Worm (Caenorhabditis elegans) whole organism, midembryonic: ENCODE results near the gene fbxa-71.

Source experiments
- T22C8.4 ChIP-seq: fragments of 200-800 bp; sonication (Bioruptor generic); IDR thresholded peaks from 2 replicates; pipeline ENCODE4 v1.3.6; 2022; ENCODE audit warnings: missing genetic modification characterization, missing compliant biosample characterization
- cog-1 ChIP-seq: sonication (generic microtip); optimal IDR thresholded peaks from 2 replicates; lab custom pipeline; 2016; ENCODE audit warnings: missing genetic modification characterization, missing compliant biosample characterization
- flt-1 ChIP-seq: fragments of 200-800 bp; sonication (Bioruptor generic); IDR thresholded peaks from 2 replicates; pipeline ENCODE4 v1.3.6; 2022; ENCODE audit warnings: missing genetic modification characterization, missing compliant biosample characterization
- klf-2 ChIP-seq: fragments of 200-800 bp; sonication (Bioruptor generic); conservative IDR thresholded peaks from 2 replicates; pipeline ENCODE4 v1.3.6; 2022; ENCODE audit warnings: missing genetic modification reagents, missing genetic modification characterization, missing compliant biosample characterization
- med-1 ChIP-seq: sonication (generic microtip); optimal IDR thresholded peaks from 2 replicates; lab custom pipeline; 2017; ENCODE audit warnings: missing genetic modification characterization, mild to moderate bottlenecking, missing compliant biosample characterization, antibody characterized with exemption, missing genetic modification reagents; ENCODE audit not compliant: insufficient read depth
- ref-1 ChIP-seq: fragments of 200-800 bp; sonication (Bioruptor generic); conservative IDR thresholded peaks from 2 replicates; pipeline ENCODE4 v1.3.6; 2022; ENCODE audit warnings: missing genetic modification reagents, missing genetic modification characterization, missing compliant biosample characterization
- tab-1 ChIP-seq: fragments of 200-800 bp; sonication (Bioruptor generic); IDR thresholded peaks from 2 replicates; pipeline ENCODE4 v1.3.6; 2022; ENCODE audit warnings: missing genetic modification characterization, missing compliant biosample characterization
- ztf-23 ChIP-seq: fragments of 200-800 bp; sonication (Bioruptor generic); IDR thresholded peaks from 2 replicates; pipeline ENCODE4 v1.3.6; 2022; ENCODE audit warnings: missing genetic modification reagents, missing genetic modification characterization, missing compliant biosample characterization
- ztf-29 ChIP-seq: fragments of 200-800 bp; sonication (Bioruptor generic); IDR thresholded peaks from 2 replicates; pipeline ENCODE4 v1.3.6; 2022; ENCODE audit warnings: missing genetic modification reagents, missing genetic modification characterization, missing compliant biosample characterization

The fbxa-71 gene

ce11 chrIII:2255522-2255921, at the start of gene fbxa-71:
fbxa-71 (plus strand) TSS chrIII:2255822.
- TF ChIP-seq ref-1 (GFP tag; lab: Robert Waterston, UW) = no peak
- TF ChIP-seq ztf-29 = no peak
- no peak for TF ChIP-seq T22C8.4 (GFP tag; lab: Robert Waterston, UW)
- TF ChIP-seq med-1 (GFP tag; lab: Kevin White, UChicago) = no peak
- no peak for TF ChIP-seq klf-2 (GFP tag; lab: Robert Waterston, UW)
- no peak for TF ChIP-seq flt-1
- TF ChIP-seq tab-1 = no peak
- no peak for TF ChIP-seq cog-1 (tag; lab: Kevin White, UChicago)
- no peak for TF ChIP-seq ztf-23 (GFP tag; lab: Robert Waterston, UW)

ce11 chrIII:2207864-2208263, 47.8 kb upstream of the fbxa-71 start, which contains the start of gene C39B5.5:
C39B5.5 (plus strand) TSS chrIII:2208164.
- TF ChIP-seq ref-1 (GFP tag; lab: Robert Waterston, UW) = no peak
- no peak for TF ChIP-seq ztf-23 (GFP tag; lab: Robert Waterston, UW)
- no peak for TF ChIP-seq flt-1
- no peak for TF ChIP-seq med-1 (GFP tag; lab: Kevin White, UChicago)
- TF ChIP-seq ztf-29 = no peak
- TF ChIP-seq cog-1 (tag; lab: Kevin White, UChicago) = no peak
- no peak for TF ChIP-seq tab-1
- no peak for TF ChIP-seq klf-2 (GFP tag; lab: Robert Waterston, UW)
- TF ChIP-seq T22C8.4 (GFP tag; lab: Robert Waterston, UW) = no peak

DNA sequence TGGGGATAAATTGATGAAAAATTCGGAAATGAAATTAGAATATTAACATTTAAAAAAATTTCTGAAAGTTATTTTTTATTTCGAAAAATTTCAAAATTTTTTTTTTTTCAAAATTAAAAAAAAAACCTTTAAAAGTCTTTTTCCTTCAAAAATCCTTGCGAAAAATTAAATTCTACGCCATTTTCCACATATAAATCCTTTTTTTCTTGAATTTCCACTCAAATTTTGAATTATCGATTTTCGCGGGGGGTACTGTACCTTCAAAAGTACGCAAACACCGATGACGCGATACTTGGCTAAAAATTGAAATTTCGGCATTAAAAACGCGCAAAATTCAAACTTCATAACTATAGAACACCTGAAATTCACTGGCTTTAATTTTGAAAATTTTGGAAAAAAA, 45.0 kb upstream of the fbxa-71 start:
- TF ChIP-seq T22C8.4 (GFP tag; lab: Robert Waterston, UW) (no peak), flt-1 (no peak), cog-1 (tag; lab: Kevin White, UChicago) (no peak), tab-1 (no peak), med-1 (GFP tag; lab: Kevin White, UChicago) (no peak), ref-1 (GFP tag; lab: Robert Waterston, UW) (no peak), klf-2 (GFP tag; lab: Robert Waterston, UW) (no peak), ztf-29 (no peak), ztf-23 (GFP tag; lab: Robert Waterston, UW) (no peak)

DNA sequence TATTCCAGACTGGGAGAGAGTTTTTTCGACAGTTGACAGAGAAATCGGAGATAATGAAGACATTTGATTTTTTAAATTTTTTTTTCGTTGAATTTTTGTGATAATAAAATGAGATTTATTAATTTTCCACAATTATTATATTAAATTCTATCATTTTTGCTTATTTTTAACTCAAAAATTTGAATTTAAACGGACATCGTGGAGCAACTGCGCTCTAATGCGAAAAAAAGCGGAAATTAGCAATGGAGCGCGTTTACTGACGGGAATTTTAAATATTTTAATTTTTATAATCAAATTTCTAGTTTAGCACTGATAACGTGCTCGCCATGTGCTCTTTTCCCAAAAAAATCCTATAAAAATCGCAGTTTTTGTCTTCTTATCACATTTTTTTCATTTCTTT, 44.5 kb upstream of the fbxa-71 start, which contains the start of gene C39B5.14:
TSS of gene C39B5.14 (plus strand) at position 301 of the 400 bp plus-strand sequence.
- TF ChIP-seq klf-2 (GFP tag; lab: Robert Waterston, UW) (no peak), flt-1 (no peak), cog-1 (tag; lab: Kevin White, UChicago) (no peak), T22C8.4 (GFP tag; lab: Robert Waterston, UW) (no peak), ref-1 (GFP tag; lab: Robert Waterston, UW) (no peak), tab-1 (no peak), ztf-29 (no peak), med-1 (GFP tag; lab: Kevin White, UChicago) (no peak), ztf-23 (GFP tag; lab: Robert Waterston, UW) (no peak)

ce11 chrIII:2212343-2212742, 43.3 kb upstream of the fbxa-71 start:
- TF ChIP-seq cog-1 (tag; lab: Kevin White, UChicago) = no peak
- TF ChIP-seq klf-2 (GFP tag; lab: Robert Waterston, UW) = no peak
- no peak for TF ChIP-seq ztf-23 (GFP tag; lab: Robert Waterston, UW)
- no peak for TF ChIP-seq flt-1
- TF ChIP-seq ref-1 (GFP tag; lab: Robert Waterston, UW) = no peak
- TF ChIP-seq T22C8.4 (GFP tag; lab: Robert Waterston, UW) = no peak
- TF ChIP-seq ztf-29 = no peak
- no peak for TF ChIP-seq med-1 (GFP tag; lab: Kevin White, UChicago)
- no peak for TF ChIP-seq tab-1

ce11 chrIII:2219408-2219807, 36.2 kb upstream of the fbxa-71 start, which contains the start of gene fbxa-12:
fbxa-12 (plus strand) TSS chrIII:2219708.
- TF ChIP-seq flt-1 (no peak), ztf-29 (no peak), tab-1 (no peak), cog-1 (tag; lab: Kevin White, UChicago) (no peak), klf-2 (GFP tag; lab: Robert Waterston, UW) (no peak)

ce11 chrIII:2223932-2224331, 31.7 kb upstream of the fbxa-71 start, which contains the start of gene srd-65:
srd-65 (minus strand) TSS chrIII:2224032.
- TF ChIP-seq med-1 (GFP tag; lab: Kevin White, UChicago) (no peak), ztf-23 (GFP tag; lab: Robert Waterston, UW) (no peak), klf-2 (GFP tag; lab: Robert Waterston, UW) (no peak), ztf-29 (no peak), flt-1 (no peak), tab-1 (no peak), cog-1 (tag; lab: Kevin White, UChicago) (no peak), ref-1 (GFP tag; lab: Robert Waterston, UW) (no peak), T22C8.4 (GFP tag; lab: Robert Waterston, UW) (no peak)

DNA sequence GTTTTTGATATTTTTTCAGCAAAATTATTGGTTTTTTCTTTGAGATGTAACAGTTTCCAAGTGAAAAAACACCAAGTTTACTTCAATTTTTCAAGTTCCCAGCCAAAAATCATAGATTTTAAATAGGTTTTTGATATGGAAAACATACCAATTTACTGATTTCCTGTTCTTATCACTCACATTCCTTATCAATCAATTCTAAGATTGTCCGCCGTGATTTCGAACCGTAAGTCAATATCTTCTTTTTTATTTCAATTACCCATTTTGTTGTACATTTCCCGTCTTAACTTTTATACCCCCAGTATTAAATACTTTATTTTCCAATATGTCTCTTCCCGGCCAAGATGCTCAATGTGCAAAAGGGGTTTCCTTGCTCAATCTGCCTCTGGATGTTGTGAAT, 31.1 kb upstream of the fbxa-71 start, which contains the start of gene fbxa-38:
TSS of gene fbxa-38 (plus strand) at position 195 of the 400 bp plus-strand sequence.
- TF ChIP-seq flt-1 = no peak

ce11 chrIII:2227407-2227806, 28.2 kb upstream of the fbxa-71 start, which contains the start of gene fbxa-62:
fbxa-62 (plus strand) TSS chrIII:2227707.
- TF ChIP-seq ztf-23 (GFP tag; lab: Robert Waterston, UW) (no peak), ref-1 (GFP tag; lab: Robert Waterston, UW) (no peak), tab-1 (no peak), T22C8.4 (GFP tag; lab: Robert Waterston, UW) (no peak), klf-2 (GFP tag; lab: Robert Waterston, UW) (no peak), med-1 (GFP tag; lab: Kevin White, UChicago) (no peak), flt-1 (no peak), cog-1 (tag; lab: Kevin White, UChicago) (no peak)

DNA sequence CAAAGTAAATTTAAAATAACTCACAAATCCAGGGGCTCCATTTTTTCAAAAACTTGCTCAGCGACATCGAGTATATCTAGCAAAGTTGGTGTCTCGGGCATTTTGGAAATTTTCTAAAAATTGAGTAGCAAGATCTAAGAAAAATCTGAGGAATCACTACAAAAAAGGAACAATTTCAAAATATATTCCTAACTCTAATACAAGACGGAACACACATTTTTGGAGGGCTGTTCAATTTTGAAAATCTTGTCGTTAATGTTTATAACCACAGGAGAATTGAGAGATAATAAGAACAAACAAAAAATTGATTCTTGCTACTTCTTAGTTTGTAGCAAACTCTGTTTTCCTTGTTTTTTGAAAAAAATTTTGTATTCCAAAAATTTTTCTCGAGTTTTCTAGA, 23.3 kb upstream of the fbxa-71 start, which contains the start of gene fbxa-47:
TSS of gene fbxa-47 (minus strand) at position 101 of the 400 bp plus-strand sequence.
- TF ChIP-seq ref-1 (GFP tag; lab: Robert Waterston, UW) (no peak), cog-1 (tag; lab: Kevin White, UChicago) (no peak), ztf-23 (GFP tag; lab: Robert Waterston, UW) (no peak), T22C8.4 (GFP tag; lab: Robert Waterston, UW) (no peak), klf-2 (GFP tag; lab: Robert Waterston, UW) (no peak), ztf-29 (no peak), med-1 (GFP tag; lab: Kevin White, UChicago) (no peak), tab-1 (no peak), flt-1 (no peak)
